Worm (Caenorhabditis elegans) whole organism, early embryonic: ENCODE data around the gene Y60A3A.25.

Experiments used
- ama-1 ChIP-seq: fragments of 150-350 bp; optimal IDR thresholded peaks from 2 replicates; lab custom pipeline; 2014
- ceh-13 ChIP-seq: fragments of 200-800 bp; sonication (Bioruptor generic); optimal IDR thresholded peaks from 2 replicates; lab custom pipeline; 2018; ENCODE audit warnings: mild to moderate bottlenecking, missing genetic modification characterization, missing compliant biosample characterization
- ceh-36 ChIP-seq: sonication (generic microtip); optimal IDR thresholded peaks from 2 replicates; lab custom pipeline; 2016; ENCODE audit warnings: missing genetic modification characterization, inconsistent platforms, missing compliant biosample characterization
- flt-1 ChIP-seq: fragments of 200-800 bp; sonication (Bioruptor generic); IDR thresholded peaks from 2 replicates; pipeline ENCODE4 v1.3.6; 2022; ENCODE audit warnings: missing genetic modification characterization, missing compliant biosample characterization
- hmbx-1 ChIP-seq: sonication (generic microtip); optimal IDR thresholded peaks from 2 replicates; lab custom pipeline; 2016; ENCODE audit warnings: mild to moderate bottlenecking, missing genetic modification characterization, missing compliant biosample characterization
- hmg-4 ChIP-seq: fragments of 200-800 bp; sonication (Bioruptor generic); optimal IDR thresholded peaks from 2 replicates; lab custom pipeline; 2018; ENCODE audit warnings: mild to moderate bottlenecking, missing genetic modification characterization, missing compliant biosample characterization
- hnd-1 ChIP-seq: sonication (generic microtip); optimal IDR thresholded peaks from 2 replicates; lab custom pipeline; 2016; ENCODE audit warnings: missing genetic modification characterization, missing compliant biosample characterization
- scrt-1 ChIP-seq: fragments of 200-800 bp; sonication (Bioruptor generic); IDR thresholded peaks from 2 replicates; pipeline ENCODE4 v1.3.6; 2022; ENCODE audit warnings: missing genetic modification characterization, missing compliant biosample characterization
- sea-1 ChIP-seq: fragments of 200-800 bp; sonication (Bioruptor generic); conservative IDR thresholded peaks from 2 replicates; pipeline ENCODE4 v1.3.6; 2022; ENCODE audit warnings: missing genetic modification characterization, missing compliant biosample characterization

ce11 chrV:19997481-19997880 lies 3.5 kb upstream of the Y60A3A.25 start:
- TF ChIP-seq ceh-36 (no peak), scrt-1 (GFP tag; lab: Robert Waterston, UW) (no peak), hmbx-1 (tag; lab: Kevin White, UChicago) (no peak), flt-1 (GFP tag; lab: Robert Waterston, UW) (no peak), ama-1 (lab: Kevin White, UChicago) (no peak), ceh-13 (GFP tag; lab: Kevin White, UChicago) (no peak), sea-1 (no peak), hnd-1 (tag; lab: Kevin White, UChicago) (no peak), hmg-4 (no peak)
